Worm (Caenorhabditis elegans): ENCODE measurements around the gene ceeh-2.

DNA sequence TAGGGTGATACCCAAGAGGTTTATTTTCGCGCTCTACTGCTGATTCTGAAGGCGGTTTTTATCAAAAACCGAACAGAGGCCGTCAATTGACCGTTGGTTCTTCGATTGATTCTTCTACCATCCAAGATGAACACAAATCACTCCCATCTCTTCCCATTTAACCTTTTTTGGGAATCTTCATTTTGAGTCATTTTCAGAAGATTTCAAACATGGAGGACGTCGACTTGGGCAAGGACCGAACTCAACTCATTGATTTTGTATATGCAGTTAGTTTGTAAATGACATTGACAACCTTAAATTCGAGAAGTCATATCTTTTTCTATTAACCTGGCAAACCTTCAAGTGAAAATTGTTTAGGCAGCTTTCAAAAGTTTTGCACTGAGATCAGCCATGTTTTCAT is 30.6 kb upstream of the ceeh-2 start, which contains the start of gene AC3.5:
- no peak for TF ChIP-seq aly-2 (tag; optimal IDR thresholded peaks at IDR 0.05)
- no peak for TF ChIP-seq nhr-237 (tag; optimal IDR thresholded peaks at IDR 0.05)
- TF ChIP-seq hmg-11 (tag; optimal IDR thresholded peaks at IDR 0.05), result no peak
